Fruit fly (Drosophila melanogaster): ENCODE measurements around the gene pns.

pns gene

dm6 chr3L:1536487-1537337 is at the start of gene pns, which contains the start of gene CG12091:
Gene pns, plus strand, starts transcription at chr3L:1537137.
Gene CG12091, minus strand, starts transcription at chr3L:1536835.
- no peak for TF ChIP-seq dmrt93B (GFP tag; optimal IDR thresholded peaks at IDR 0.05)
- no peak for TF ChIP-seq dsf (GFP tag; optimal IDR thresholded peaks at IDR 0.05; ENCODE audit: borderline replicate concordance)
- peak; percentile 42 for TF ChIP-seq OdsH (GFP tag; optimal IDR thresholded peaks at IDR 0.05)
- TF ChIP-seq GATAd (GFP tag; optimal IDR thresholded peaks at IDR 0.05) = no peak
- TF ChIP-seq Rel (GFP tag; optimal IDR thresholded peaks at IDR 0.05) = no peak
- TF ChIP-seq Rel (tag; optimal IDR thresholded peaks at IDR 0.05) = peak; percentile 63
- TF ChIP-seq Vsx2 (GFP tag; optimal IDR thresholded peaks at IDR 0.05; ENCODE audit: partially characterized antibody) = no peak
- no peak for TF ChIP-seq jim (GFP tag; optimal IDR thresholded peaks at IDR 0.05)
- no peak for TF ChIP-seq CrebA (GFP tag; optimal IDR thresholded peaks at IDR 0.05; ENCODE audit: borderline replicate concordance)
- no peak for TF ChIP-seq usp (GFP tag; optimal IDR thresholded peaks at IDR 0.05)
- no peak for TF ChIP-seq pan (optimal IDR thresholded peaks at IDR 0.05)
- peak; percentile 55 for TF ChIP-seq psq (GFP tag; optimal IDR thresholded peaks at IDR 0.05)
- peak; percentile 67 for TF ChIP-seq CG9705 (GFP tag; optimal IDR thresholded peaks at IDR 0.05)
- TF ChIP-seq brk (GFP tag; optimal IDR thresholded peaks at IDR 0.05) = no peak
- peak; percentile 48 for TF ChIP-seq ey (GFP tag; optimal IDR thresholded peaks at IDR 0.05)
- TF ChIP-seq Mio (GFP tag; optimal IDR thresholded peaks at IDR 0.05) = no peak
- no peak for TF ChIP-seq Jra (GFP tag; optimal IDR thresholded peaks at IDR 0.05)
- TF ChIP-seq CG32264 (GFP tag; optimal IDR thresholded peaks at IDR 0.05) = peak; percentile 23
- no peak for TF ChIP-seq N (GFP tag; optimal IDR thresholded peaks at IDR 0.05)
- peak; percentile 48 for TF ChIP-seq rgr (GFP tag; optimal IDR thresholded peaks at IDR 0.05)
- no peak for TF ChIP-seq Hnf4 (GFP tag; optimal IDR thresholded peaks at IDR 0.05)
- TF ChIP-seq Dif (GFP tag; optimal IDR thresholded peaks at IDR 0.05; ENCODE audit: partially characterized antibody) = no peak
- TF ChIP-seq lola (GFP tag; optimal IDR thresholded peaks at IDR 0.05) = no peak
- peak; percentile 66 for TF ChIP-seq br (GFP tag; optimal IDR thresholded peaks at IDR 0.05)
- peak; percentile 65 for TF ChIP-seq HLH106 (tag; optimal IDR thresholded peaks at IDR 0.05)
- peak in 1 of 2 experiments; percentile 66 for TF ChIP-seq foxo (GFP tag; optimal IDR thresholded peaks at IDR 0.05)
- TF ChIP-seq woc (GFP tag; optimal IDR thresholded peaks at IDR 0.05) = no peak
- peak; percentile 60 for TF ChIP-seq fru (GFP tag; optimal IDR thresholded peaks at IDR 0.05)
- TF ChIP-seq Sp1 (GFP tag; optimal IDR thresholded peaks at IDR 0.05) = peak; percentile 64
- TF ChIP-seq Hr83 (GFP tag; optimal IDR thresholded peaks at IDR 0.05; ENCODE audit: poor library complexity, severe bottlenecking) = peak; percentile 60
- no peak for TF ChIP-seq sage (GFP tag; optimal IDR thresholded peaks at IDR 0.05)
- no peak for TF ChIP-seq Abd-B (GFP tag; optimal IDR thresholded peaks at IDR 0.05)
- TF ChIP-seq h (GFP tag; optimal IDR thresholded peaks at IDR 0.05) = peak; percentile 80
- TF ChIP-seq Hr78 (GFP tag; optimal IDR thresholded peaks at IDR 0.05) = no peak
- no peak for TF ChIP-seq Dfd (GFP tag; optimal IDR thresholded peaks at IDR 0.05)
- TF ChIP-seq sv (GFP tag; optimal IDR thresholded peaks at IDR 0.05) = peak; percentile 46
- no peak for TF ChIP-seq dl (GFP tag; optimal IDR thresholded peaks at IDR 0.05; ENCODE audit: insufficient read depth in 1 of 2, partially characterized antibody in 2 of 2)
- no peak for TF ChIP-seq tai (GFP tag; optimal IDR thresholded peaks at IDR 0.05)
- TF ChIP-seq Myc (optimal IDR thresholded peaks at IDR 0.05) = no peak

- peak; percentile 0 for TF ChIP-seq psq (GFP tag; optimal IDR thresholded peaks at IDR 0.05)
- peak; percentile 17 for TF ChIP-seq br (GFP tag; optimal IDR thresholded peaks at IDR 0.05)
- peak in 1 of 2 experiments; percentile 0 for TF ChIP-seq foxo (GFP tag; optimal IDR thresholded peaks at IDR 0.05)
- no peak for TF ChIP-seq Abd-B (GFP tag; optimal IDR thresholded peaks at IDR 0.05)
Observed at dm6 chr3L:1488592-1489183, 48.2 kb upstream of the pns start.

Data from whole organism, wandering third instar larva.